Worm (Caenorhabditis elegans): ENCODE results near the gene C06B8.3.

C06B8.3 gene

DNA sequence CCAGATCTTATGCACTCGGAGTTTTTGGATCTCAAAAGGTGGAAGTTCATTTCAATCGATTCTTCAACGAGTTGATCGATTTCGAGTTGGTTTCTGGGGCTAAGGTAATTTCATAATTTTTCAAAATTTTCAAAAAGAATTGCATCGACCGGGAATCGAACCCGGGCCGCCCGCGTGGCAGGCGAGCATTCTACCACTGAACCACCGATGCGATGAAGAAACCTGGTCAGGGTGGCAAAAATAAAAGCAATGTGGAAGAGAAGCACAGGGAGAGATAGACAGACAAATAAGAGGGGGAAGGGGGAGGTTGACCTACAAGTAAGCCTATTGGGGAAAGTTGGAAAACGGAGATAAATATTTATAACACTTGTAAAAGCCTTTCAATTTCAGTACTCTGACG lies 20.6 kb upstream of the C06B8.3 start (continued):
- TF ChIP-seq ztf-28 (GFP tag; IDR thresholded peaks at IDR 0.05): peak; percentile 70; the same call in 1 of the 2 replicates
- no peak for TF ChIP-seq hrde-1 (tag; optimal IDR thresholded peaks at IDR 0.05; ENCODE audit: borderline replicate concordance)
- TF ChIP-seq chd-7 (tag; optimal IDR thresholded peaks at IDR 0.05): peak; percentile 19
- TF ChIP-seq F52B5.7 (tag; optimal IDR thresholded peaks at IDR 0.05): peak; percentile 53
- peak; percentile 24 for TF ChIP-seq nhr-80 (tag; optimal IDR thresholded peaks at IDR 0.05)
- peak; percentile 32; the same call in 1 of the 2 replicates for TF ChIP-seq F33H1.4 (GFP tag; IDR thresholded peaks at IDR 0.05)
- TF ChIP-seq die-1 (tag; optimal IDR thresholded peaks at IDR 0.05): peak; percentile 31
- TF ChIP-seq mcd-1 (GFP tag; IDR thresholded peaks at IDR 0.05): peak; percentile 56; the same call in 1 of the 2 replicates
- TF ChIP-seq him-1 (tag; optimal IDR thresholded peaks at IDR 0.05): peak; percentile 20
- peak; percentile 57 for TF ChIP-seq lin-54 (GFP tag; optimal IDR thresholded peaks at IDR 0.05)
- no peak for TF ChIP-seq snpc-3.4 (tag; optimal IDR thresholded peaks at IDR 0.05)
- TF ChIP-seq attf-6 (GFP tag; IDR thresholded peaks at IDR 0.05): peak; percentile 33; the same call in 1 of the 2 replicates
- TF ChIP-seq nfyb-1 (GFP tag; IDR thresholded peaks at IDR 0.05): 0 out of 2 replicates have a peak, but pooled peaks have one; percentile 52
- 0 out of 2 replicates have a peak, but pooled peaks have one; percentile 42 for TF ChIP-seq hsf-1 (GFP tag; IDR thresholded peaks at IDR 0.05)
- TF ChIP-seq pbrm-1 (GFP tag; IDR thresholded peaks at IDR 0.05): peak; percentile 62; the same call in 1 of the 2 replicates
- TF ChIP-seq rpc-1 (optimal IDR thresholded peaks at IDR 0.05): peak; percentile 76
- peak; percentile 83 for TF ChIP-seq rpc-1 (tag; optimal IDR thresholded peaks at IDR 0.05)
- peak; percentile 24 for TF ChIP-seq ZK185.1 (tag; optimal IDR thresholded peaks at IDR 0.05; ENCODE audit: poor library complexity, severe bottlenecking)
- TF ChIP-seq somi-1 (GFP tag; optimal IDR thresholded peaks at IDR 0.05): peak; percentile 10
- TF ChIP-seq nfya-2 (GFP tag; IDR thresholded peaks at IDR 0.05): no peak
- no peak for TF ChIP-seq akir-1 (GFP tag; optimal IDR thresholded peaks at IDR 0.05)
- TF ChIP-seq ceh-58 (GFP tag; IDR thresholded peaks at IDR 0.05): 0 out of 2 replicates have a peak, but pooled peaks have one; percentile 62
- peak; percentile 38 for TF ChIP-seq nhr-90 (tag; optimal IDR thresholded peaks at IDR 0.05)
- TF ChIP-seq rcor-1 (GFP tag; IDR thresholded peaks at IDR 0.05): no peak

ce11 chrV:15503603-15504002 lies 19.2 kb upstream of the C06B8.3 start:
- TF ChIP-seq tlf-1 (GFP tag; optimal IDR thresholded peaks at IDR 0.05) (no peak), snpc-4 (GFP tag; optimal IDR thresholded peaks at IDR 0.05) (no peak), snpc-4 (tag; optimal IDR thresholded peaks at IDR 0.05) (no peak), fkh-3 (tag; optimal IDR thresholded peaks at IDR 0.05) (no peak), T07F8.4 (tag; optimal IDR thresholded peaks at IDR 0.05) (no peak), sdz-38 (tag; optimal IDR thresholded peaks at IDR 0.05) (no peak), egl-44 (GFP tag; IDR thresholded peaks at IDR 0.05) (no peak), madf-8 (GFP tag; conservative IDR thresholded peaks at IDR 0.05) (no peak), lsl-1 (GFP tag; optimal IDR thresholded peaks at IDR 0.05) (no peak), attf-5 (GFP tag; optimal IDR thresholded peaks at IDR 0.05) (no peak), let-607 (tag; optimal IDR thresholded peaks at IDR 0.05) (no peak), ekl-4 (GFP tag; IDR thresholded peaks at IDR 0.05) (no peak), xnd-1 (tag; optimal IDR thresholded peaks at IDR 0.05) (no peak), F57C9.4 (tag; optimal IDR thresholded peaks at IDR 0.05) (no peak), ztf-3 (GFP tag; optimal IDR thresholded peaks at IDR 0.05) (no peak), T26A5.8 (tag; optimal IDR thresholded peaks at IDR 0.05) (no peak), efl-1 (GFP tag; optimal IDR thresholded peaks at IDR 0.05) (no peak), dpff-1 (tag; optimal IDR thresholded peaks at IDR 0.05) (no peak), lsy-27 (tag; optimal IDR thresholded peaks at IDR 0.05; ENCODE audit: borderline replicate concordance, insufficient read depth) (no peak), mes-4 (tag; optimal IDR thresholded peaks at IDR 0.05) (no peak), nfya-1 (tag; optimal IDR thresholded peaks at IDR 0.05; ENCODE audit: borderline replicate concordance, insufficient read depth) (no peak)
